Worm (Caenorhabditis elegans): ENCODE results near the gene del-8.

Gene del-8

DNA sequence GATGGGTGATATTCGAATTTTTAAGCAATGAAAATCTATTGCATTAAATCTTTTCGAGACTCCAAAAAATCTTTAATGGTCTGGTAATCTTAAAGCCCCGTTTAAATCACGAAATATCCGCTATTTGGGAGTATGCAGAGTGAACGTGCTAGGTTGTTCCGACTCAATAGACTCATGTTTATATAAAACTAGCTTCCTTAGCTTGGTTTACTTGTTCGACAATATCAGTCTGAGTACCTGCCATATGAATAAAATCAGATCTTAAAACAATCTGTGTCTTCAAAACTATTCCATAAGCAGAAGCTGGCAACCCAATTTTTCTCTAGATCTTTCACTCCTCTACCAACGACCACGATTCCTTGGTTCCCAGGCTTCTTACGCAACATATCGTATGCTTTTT is 14.0 kb downstream of the del-8 start:
- TF ChIP-seq zag-1 (tag; optimal IDR thresholded peaks at IDR 0.05) (no peak), ZK546.5 (tag; optimal IDR thresholded peaks at IDR 0.05) (no peak), ceh-16 (tag; optimal IDR thresholded peaks at IDR 0.05) (no peak), sma-3 (GFP tag; optimal IDR thresholded peaks at IDR 0.05) (no peak), unc-62 (GFP tag; optimal IDR thresholded peaks at IDR 0.05) (no peak), nhr-21 (tag; optimal IDR thresholded peaks at IDR 0.05) (no peak), Y55F3AM.14 (GFP tag; optimal IDR thresholded peaks at IDR 0.05) (no peak), elt-3 (tag; optimal IDR thresholded peaks at IDR 0.05) (no peak), nhr-237 (tag; optimal IDR thresholded peaks at IDR 0.05) (no peak), nhr-23 (tag; optimal IDR thresholded peaks at IDR 0.05) (no peak)

DNA sequence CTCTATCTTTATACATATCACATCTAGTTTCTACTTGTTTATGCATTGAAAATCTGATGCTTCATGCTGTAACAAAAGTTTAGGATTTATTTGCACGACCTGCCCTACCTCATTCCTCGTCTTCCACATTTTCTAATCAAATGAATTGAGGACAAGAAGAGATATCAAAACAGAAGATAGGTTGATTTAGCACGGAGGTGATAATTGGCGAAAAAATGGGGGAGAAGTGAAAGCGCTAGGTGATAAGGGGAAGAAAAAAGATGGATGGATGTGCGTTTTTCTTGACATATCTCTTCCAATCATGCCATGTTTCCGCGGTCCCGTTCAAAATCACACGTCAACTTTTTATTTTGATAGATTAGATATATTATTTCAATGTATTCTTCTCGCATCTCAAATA is 18.9 kb downstream of the del-8 start:
- TF ChIP-seq blmp-1 (tag; optimal IDR thresholded peaks at IDR 0.05; ENCODE audit: insufficient read depth) (peak; percentile 68), fos-1 (tag; optimal IDR thresholded peaks at IDR 0.05) (peak; percentile 32), snpc-4 (tag; optimal IDR thresholded peaks at IDR 0.05) (no peak), unc-62 (GFP tag; optimal IDR thresholded peaks at IDR 0.05) (no peak)

DNA sequence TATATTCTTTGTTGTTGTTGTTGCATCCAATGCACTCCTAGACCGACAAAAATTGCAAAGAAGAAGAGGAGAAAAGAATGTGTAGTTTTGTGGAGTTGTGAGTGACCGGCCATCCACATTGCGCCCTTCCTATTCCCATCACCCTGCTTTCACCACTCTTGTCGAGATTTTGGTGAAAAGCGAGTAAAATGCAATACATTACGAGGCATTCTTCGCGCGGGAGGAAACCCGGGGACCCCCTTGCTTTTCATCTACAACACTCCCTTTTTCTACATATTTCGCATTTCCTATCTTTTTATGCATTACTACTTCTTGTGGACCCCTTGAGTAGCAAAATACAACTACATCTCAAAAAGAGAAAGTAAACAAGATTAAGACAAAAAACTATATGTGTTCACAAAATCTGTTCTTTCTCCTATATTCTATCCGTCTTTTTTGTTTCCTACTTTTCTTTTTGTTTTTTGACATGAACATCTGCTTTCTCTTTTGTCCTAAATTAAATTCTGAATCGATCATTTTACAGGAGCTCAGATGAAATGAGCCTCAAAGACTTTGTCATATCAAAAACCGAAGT is 20.9 kb downstream of the del-8 start, which contains the start of gene C11E4.6:
TSS of gene C11E4.6 (plus strand) at position 524 of the 574 bp plus-strand sequence.
- TF ChIP-seq nhr-23 (tag; optimal IDR thresholded peaks at IDR 0.05) (no peak), nhr-6 (tag; optimal IDR thresholded peaks at IDR 0.05) (no peak), unc-39 (tag; optimal IDR thresholded peaks at IDR 0.05) (no peak), lin-13 (GFP tag; optimal IDR thresholded peaks at IDR 0.05) (no peak), skn-1 (tag; optimal IDR thresholded peaks at IDR 0.05) (no peak), elt-1 (tag; optimal IDR thresholded peaks at IDR 0.05) (no peak), gmeb-1 (tag; optimal IDR thresholded peaks at IDR 0.05) (no peak), sma-9 (GFP tag; optimal IDR thresholded peaks at IDR 0.05) (no peak), sma-9 (tag; optimal IDR thresholded peaks at IDR 0.05) (no peak), crh-2 (tag; optimal IDR thresholded peaks at IDR 0.05) (no peak), C34F6.9 (tag; optimal IDR thresholded peaks at IDR 0.05) (no peak), ZK546.5 (tag; optimal IDR thresholded peaks at IDR 0.05) (no peak), elt-3 (tag; optimal IDR thresholded peaks at IDR 0.05) (no peak), mbf-1 (tag; optimal IDR thresholded peaks at IDR 0.05) (no peak), mdl-1 (tag; optimal IDR thresholded peaks at IDR 0.05) (no peak), lsy-2 (tag; optimal IDR thresholded peaks at IDR 0.05) (no peak), zag-1 (tag; optimal IDR thresholded peaks at IDR 0.05) (no peak), unc-62 (GFP tag; optimal IDR thresholded peaks at IDR 0.05) (no peak), ztf-4 (tag; optimal IDR thresholded peaks at IDR 0.05) (no peak), lin-11 (tag; optimal IDR thresholded peaks at IDR 0.05) (no peak)

DNA sequence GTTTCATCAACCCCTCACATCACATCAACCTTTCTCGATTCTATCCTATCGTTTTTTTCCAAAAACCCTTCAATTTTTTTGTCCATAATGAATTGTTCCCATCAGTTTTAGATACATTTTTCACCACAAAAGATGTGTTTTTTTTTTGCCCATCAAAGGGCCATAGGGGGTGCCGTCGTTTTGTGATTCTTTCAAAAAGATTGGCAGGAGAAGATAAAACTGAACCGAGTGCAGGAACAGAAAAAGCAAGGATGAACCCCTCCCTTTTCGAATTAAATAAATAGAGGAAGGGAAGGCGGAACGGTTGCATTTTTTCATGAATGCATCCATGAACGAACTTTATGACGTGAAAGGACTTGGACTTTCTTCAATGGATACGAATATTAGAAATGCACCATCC is 27.7 kb downstream of the del-8 start, which contains the start of gene C11E4.7:
TSS of gene C11E4.7 (plus strand) at position 301 of the 400 bp plus-strand sequence.
- TF ChIP-seq unc-39 (tag; optimal IDR thresholded peaks at IDR 0.05): no peak
- no peak for TF ChIP-seq lin-39 (tag; optimal IDR thresholded peaks at IDR 0.05)
- TF ChIP-seq lin-11 (tag; optimal IDR thresholded peaks at IDR 0.05): no peak
- TF ChIP-seq alr-1 (tag; optimal IDR thresholded peaks at IDR 0.05): no peak
- no peak for TF ChIP-seq elt-1 (tag; optimal IDR thresholded peaks at IDR 0.05)
- TF ChIP-seq unc-55 (GFP tag; optimal IDR thresholded peaks at IDR 0.05): no peak
- no peak for TF ChIP-seq R02D3.7 (tag; optimal IDR thresholded peaks at IDR 0.05)
- no peak for TF ChIP-seq fos-1 (tag; optimal IDR thresholded peaks at IDR 0.05)
- TF ChIP-seq snpc-4 (tag; optimal IDR thresholded peaks at IDR 0.05): no peak
- no peak for TF ChIP-seq blmp-1 (tag; optimal IDR thresholded peaks at IDR 0.05; ENCODE audit: insufficient read depth)
- TF ChIP-seq gmeb-1 (tag; optimal IDR thresholded peaks at IDR 0.05): no peak
- no peak for TF ChIP-seq ama-1 (optimal IDR thresholded peaks at IDR 0.05)
- TF ChIP-seq lsy-2 (tag; optimal IDR thresholded peaks at IDR 0.05): no peak
- no peak for TF ChIP-seq Y55F3AM.14 (GFP tag; optimal IDR thresholded peaks at IDR 0.05)
- TF ChIP-seq ztf-11 (tag; optimal IDR thresholded peaks at IDR 0.05): no peak

DNA sequence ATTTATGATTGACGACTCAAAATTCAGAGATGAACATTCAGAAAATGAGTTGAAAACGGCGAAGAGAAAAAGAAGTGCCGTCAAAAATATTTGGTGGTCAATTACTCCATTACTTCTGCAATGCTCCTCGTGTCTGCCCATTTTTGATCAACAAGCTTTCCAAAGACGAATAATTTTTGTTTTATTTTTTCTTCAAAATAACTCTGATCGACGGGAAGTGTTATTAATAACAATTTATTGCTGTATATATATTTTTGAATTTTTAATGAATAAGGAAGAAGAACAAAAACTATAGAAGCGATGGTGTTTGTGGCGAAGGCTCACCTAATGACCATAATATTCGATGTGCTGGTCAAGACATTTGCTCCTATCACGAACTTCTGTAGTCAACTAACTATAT is 30.9 kb downstream of the del-8 start, which contains the start of gene C11E4.8:
TSS of gene C11E4.8 (plus strand) at position 301 of the 400 bp plus-strand sequence.
- TF ChIP-seq nhr-25 (tag; optimal IDR thresholded peaks at IDR 0.05) (no peak), ceh-16 (tag; optimal IDR thresholded peaks at IDR 0.05) (no peak), nhr-237 (tag; optimal IDR thresholded peaks at IDR 0.05) (no peak), nhr-23 (tag; optimal IDR thresholded peaks at IDR 0.05) (no peak), ztf-1 (GFP tag; conservative IDR thresholded peaks at IDR 0.05) (no peak), unc-55 (GFP tag; optimal IDR thresholded peaks at IDR 0.05) (no peak), alr-1 (tag; optimal IDR thresholded peaks at IDR 0.05) (no peak), nhr-77 (tag; optimal IDR thresholded peaks at IDR 0.05) (no peak), nhr-12 (tag; optimal IDR thresholded peaks at IDR 0.05) (no peak), gmeb-1 (tag; optimal IDR thresholded peaks at IDR 0.05) (no peak), nhr-21 (tag; optimal IDR thresholded peaks at IDR 0.05) (no peak), crh-2 (tag; optimal IDR thresholded peaks at IDR 0.05) (no peak), lin-11 (tag; optimal IDR thresholded peaks at IDR 0.05) (no peak), ama-1 (optimal IDR thresholded peaks at IDR 0.05) (no peak), ztf-11 (tag; optimal IDR thresholded peaks at IDR 0.05) (no peak), C34F6.9 (tag; optimal IDR thresholded peaks at IDR 0.05) (no peak), ZK546.5 (tag; optimal IDR thresholded peaks at IDR 0.05) (no peak)
